Fruit fly (Drosophila melanogaster) whole organism, embryonic: ENCODE measurements around the gene CG43321.

Source experiments
- ATbp ChIP-seq: fragments of 200-800 bp; sonication (Bioruptor generic); optimal IDR thresholded peaks from 2 replicates; lab custom pipeline; 2017; ENCODE audit warnings: missing biosample characterization, mild to moderate bottlenecking, missing genetic modification characterization, missing genetic modification reagents
- B-H1 ChIP-seq: fragments of 200-800 bp; sonication (Bioruptor generic); IDR thresholded peaks from 3 replicates; pipeline ENCODE4 v1.3.6; 2022; ENCODE audit warnings: missing biosample characterization, missing genetic modification characterization
- B-H2 ChIP-seq: fragments of 200-800 bp; sonication (Bioruptor generic); optimal IDR thresholded peaks from 2 replicates; lab custom pipeline; 2018; ENCODE audit warnings: missing biosample characterization, mild to moderate bottlenecking, missing genetic modification characterization
- CG10959 ChIP-seq: fragments of 200-800 bp; sonication (Bioruptor generic); IDR thresholded peaks from 2 replicates; pipeline ENCODE4 v1.3.6; 2022; ENCODE audit warnings: missing biosample characterization, missing genetic modification characterization
- CG10979 ChIP-seq: fragments of 200-800 bp; sonication (Bioruptor generic); optimal IDR thresholded peaks from 2 replicates; lab custom pipeline; 2018; ENCODE audit warnings: missing biosample characterization, mild to moderate bottlenecking, missing genetic modification characterization, moderate library complexity
- CG11085 ChIP-seq: fragments of 200-800 bp; sonication (Bioruptor generic); IDR thresholded peaks from 2 replicates; pipeline ENCODE4 v1.3.6; 2022; ENCODE audit warnings: missing biosample characterization, missing genetic modification characterization
- CG11695 ChIP-seq: fragments of 200-800 bp; sonication (Bioruptor generic); IDR thresholded peaks from 3 replicates; pipeline ENCODE4 v1.3.6; 2022; ENCODE audit warnings: missing biosample characterization, missing genetic modification characterization
- CG11696 ChIP-seq: fragments of 200-800 bp; sonication (Bioruptor generic); IDR thresholded peaks from 2 replicates; pipeline ENCODE4 v1.3.6; 2022; ENCODE audit warnings: missing biosample characterization, missing genetic modification characterization
- CG12155 ChIP-seq: fragments of 200-800 bp; sonication (Bioruptor generic); optimal IDR thresholded peaks from 3 replicates; lab custom pipeline; 2016; ENCODE audit warnings: missing biosample characterization, missing genetic modification characterization
- CG12391 ChIP-seq: fragments of 200-800 bp; sonication (Bioruptor generic); optimal IDR thresholded peaks from 3 replicates; lab custom pipeline; 2018; ENCODE audit warnings: missing biosample characterization, mild to moderate bottlenecking, missing genetic modification characterization, moderate library complexity
- CG12942 ChIP-seq: fragments of 200-800 bp; sonication (Bioruptor generic); optimal IDR thresholded peaks from 3 replicates; lab custom pipeline; 2016; ENCODE audit warnings: missing biosample characterization, missing genetic modification characterization
- CG13123 ChIP-seq: fragments of 200-800 bp; sonication (Bioruptor generic); optimal IDR thresholded peaks from 2 replicates; lab custom pipeline; 2016; ENCODE audit warnings: missing biosample characterization, missing genetic modification characterization
- CG13894 ChIP-seq: fragments of 200-800 bp; sonication (Bioruptor generic); optimal IDR thresholded peaks from 3 replicates; lab custom pipeline; 2018; ENCODE audit warnings: missing biosample characterization, mild to moderate bottlenecking, missing genetic modification characterization, moderate library complexity
- CG17361 ChIP-seq: fragments of 200-800 bp; sonication (Bioruptor generic); IDR thresholded peaks from 3 replicates; pipeline ENCODE4 v1.3.6; 2022; ENCODE audit warnings: missing biosample characterization, missing genetic modification characterization
- CG2116 ChIP-seq: fragments of 200-800 bp; sonication (Bioruptor generic); optimal IDR thresholded peaks from 3 replicates; lab custom pipeline; 2018; ENCODE audit warnings: missing biosample characterization, mild to moderate bottlenecking, missing genetic modification characterization
- CG2199 ChIP-seq: fragments of 200-800 bp; sonication (Bioruptor generic); IDR thresholded peaks from 3 replicates; pipeline ENCODE4 v1.3.6; 2022; ENCODE audit warnings: missing biosample characterization, missing genetic modification characterization
- CG3065 ChIP-seq: fragments of 200-800 bp; sonication (Bioruptor generic); optimal IDR thresholded peaks from 2 replicates; lab custom pipeline; 2016; ENCODE audit warnings: missing biosample characterization, missing genetic modification characterization
- CG33557 ChIP-seq: fragments of 200-800 bp; sonication (Bioruptor generic); optimal IDR thresholded peaks from 2 replicates; lab custom pipeline; 2019; ENCODE audit warnings: missing biosample characterization, mild to moderate bottlenecking, missing genetic modification characterization, moderate library complexity
- CG3726 ChIP-seq: fragments of 200-800 bp; sonication (Bioruptor generic); IDR thresholded peaks from 3 replicates; pipeline ENCODE4, ENCODE4 v1.3.6; 2022; ENCODE audit warnings: missing biosample characterization, missing genetic modification characterization
- CG5180 ChIP-seq: fragments of 200-800 bp; sonication (Bioruptor generic); optimal IDR thresholded peaks from 3 replicates; lab custom pipeline; 2017; ENCODE audit warnings: missing biosample characterization, missing genetic modification characterization, mild to moderate bottlenecking, moderate library complexity, missing genetic modification reagents
- CG6854 ChIP-seq: fragments of 200-800 bp; sonication (Bioruptor generic); optimal IDR thresholded peaks from 3 replicates; lab custom pipeline; 2017; ENCODE audit warnings: missing biosample characterization, mild to moderate bottlenecking, missing genetic modification characterization
- CG7786 ChIP-seq: fragments of 200-800 bp; sonication (Bioruptor generic); optimal IDR thresholded peaks from 2 replicates; lab custom pipeline; 2016; ENCODE audit warnings: missing biosample characterization, missing genetic modification characterization
- CG8290 ChIP-seq, 3 experiments: fragments of 200-800 bp; sonication (Bioruptor generic); optimal IDR thresholded peaks; 2 replicates each; lab custom pipeline; 2016 to 2019; ENCODE audit warnings: missing biosample characterization in 3 of 3, missing genetic modification characterization in 3 of 3, mild to moderate bottlenecking in 2 of 3, moderate library complexity in 1 of 3
- CG8765 ChIP-seq: fragments of 200-800 bp; sonication (Bioruptor generic); IDR thresholded peaks from 2 replicates; pipeline ENCODE4 v1.3.6; 2022; ENCODE audit warnings: missing biosample characterization, missing genetic modification characterization
- CG9727 ChIP-seq: fragments of 200-800 bp; sonication (Bioruptor generic); optimal IDR thresholded peaks from 3 replicates; lab custom pipeline; 2017; ENCODE audit warnings: missing biosample characterization, mild to moderate bottlenecking, missing genetic modification characterization
- Elba2 ChIP-seq: fragments of 200-800 bp; sonication (Bioruptor generic); optimal IDR thresholded peaks from 3 replicates; lab custom pipeline; 2016; ENCODE audit warnings: missing biosample characterization, missing genetic modification characterization
- Ets97D ChIP-seq: fragments of 200-800 bp; sonication (Bioruptor generic); optimal IDR thresholded peaks from 3 replicates; lab custom pipeline; 2016; ENCODE audit warnings: missing biosample characterization, missing genetic modification characterization
- Fer3 ChIP-seq: fragments of 200-800 bp; sonication (Bioruptor generic); optimal IDR thresholded peaks from 2 replicates; lab custom pipeline; 2018; ENCODE audit warnings: missing biosample characterization, mild to moderate bottlenecking, missing genetic modification characterization, moderate library complexity
- HmgZ ChIP-seq: fragments of 200-800 bp; sonication (Bioruptor generic); optimal IDR thresholded peaks from 2 replicates; lab custom pipeline; 2018; ENCODE audit warnings: missing biosample characterization, mild to moderate bottlenecking, missing genetic modification characterization
- Jarid2 ChIP-seq: fragments of 200-800 bp; sonication (Bioruptor generic); optimal IDR thresholded peaks from 3 replicates; lab custom pipeline; 2017; ENCODE audit warnings: mild to moderate bottlenecking, missing biosample characterization, missing genetic modification reagents, missing genetic modification characterization
- Mad ChIP-seq: fragments of 200-800 bp; sonication (Bioruptor generic); optimal IDR thresholded peaks from 2 replicates; lab custom pipeline; 2016; ENCODE audit warnings: missing biosample characterization, missing genetic modification characterization
- Myb ChIP-seq: fragments of 200-800 bp; sonication (Bioruptor generic); optimal IDR thresholded peaks from 2 replicates; lab custom pipeline; 2016; ENCODE audit warnings: missing biosample characterization, missing genetic modification characterization
- NFAT ChIP-seq: fragments of 200-800 bp; sonication (Bioruptor generic); IDR thresholded peaks from 2 replicates; pipeline ENCODE4 v1.3.6; 2022; ENCODE audit warnings: missing biosample characterization, missing genetic modification characterization
- Opbp ChIP-seq: fragments of 200-800 bp; sonication (Bioruptor generic); IDR thresholded peaks from 3 replicates; pipeline ENCODE4 v1.3.6; 2022; ENCODE audit warnings: missing biosample characterization, missing genetic modification characterization; ENCODE audit not compliant: partially characterized antibody
- Rfx ChIP-seq: fragments of 200-800 bp; sonication (Bioruptor generic); IDR thresholded peaks from 2 replicates; pipeline ENCODE4 v1.3.6; 2022; ENCODE audit warnings: missing biosample characterization, missing genetic modification characterization
- caup ChIP-seq: fragments of 200-800 bp; sonication (Bioruptor generic); optimal IDR thresholded peaks from 3 replicates; lab custom pipeline; 2017; ENCODE audit warnings: missing biosample characterization, mild to moderate bottlenecking, missing genetic modification characterization, moderate library complexity; ENCODE audit not compliant: severe bottlenecking
- dysf ChIP-seq: fragments of 200-800 bp; sonication (Bioruptor generic); IDR thresholded peaks from 3 replicates; pipeline ENCODE4 v1.3.6; 2022; ENCODE audit warnings: missing biosample characterization, missing genetic modification characterization
- eve ChIP-seq, 2 experiments: fragments of >200 bp; optimal IDR thresholded peaks; 2 replicates each; lab custom pipeline; 2017; ENCODE audit warnings: missing biosample characterization in 2 of 2, missing genetic modification characterization in 2 of 2
- ftz-f1 ChIP-seq: fragments of 200-800 bp; sonication (Bioruptor generic); optimal IDR thresholded peaks from 2 replicates; lab custom pipeline; 2016; ENCODE audit warnings: missing biosample characterization, missing genetic modification characterization
- gem ChIP-seq: fragments of 200-800 bp; sonication (Bioruptor generic); optimal IDR thresholded peaks from 2 replicates; lab custom pipeline; 2019; ENCODE audit warnings: missing biosample characterization, mild to moderate bottlenecking, missing genetic modification characterization, moderate library complexity
- gsb ChIP-seq: fragments of 200-800 bp; sonication (Bioruptor generic); IDR thresholded peaks from 2 replicates; pipeline ENCODE4 v1.3.6; 2022; ENCODE audit warnings: missing biosample characterization, missing genetic modification characterization
- pum ChIP-seq: fragments of 200-800 bp; sonication (Bioruptor generic); optimal IDR thresholded peaks from 2 replicates; lab custom pipeline; 2016; ENCODE audit warnings: missing biosample characterization, missing genetic modification characterization
- schlank ChIP-seq: fragments of 200-800 bp; sonication (Bioruptor generic); optimal IDR thresholded peaks from 2 replicates; lab custom pipeline; 2018; ENCODE audit warnings: missing biosample characterization, mild to moderate bottlenecking, missing genetic modification characterization
- sisA ChIP-seq: fragments of 200-800 bp; sonication (Bioruptor generic); IDR thresholded peaks from 2 replicates; pipeline ENCODE4 v1.3.6; 2022; ENCODE audit warnings: missing biosample characterization, missing genetic modification characterization
- sqz ChIP-seq: fragments of 200-800 bp; sonication (Bioruptor generic); optimal IDR thresholded peaks from 3 replicates; lab custom pipeline; 2018; ENCODE audit warnings: missing biosample characterization, mild to moderate bottlenecking, missing genetic modification characterization
- tna ChIP-seq: fragments of 200-800 bp; sonication (Bioruptor generic); IDR thresholded peaks from 2 replicates; pipeline ENCODE4 v1.3.6; 2022; ENCODE audit warnings: missing biosample characterization, missing genetic modification characterization; ENCODE audit not compliant: partially characterized antibody
- trh ChIP-seq: fragments of 200-800 bp; sonication (Bioruptor generic); optimal IDR thresholded peaks from 2 replicates; lab custom pipeline; 2016; ENCODE audit warnings: missing biosample characterization, missing genetic modification characterization
- tup ChIP-seq: fragments of 200-800 bp; sonication (Bioruptor generic); optimal IDR thresholded peaks from 2 replicates; lab custom pipeline; 2016; ENCODE audit warnings: missing biosample characterization, mild to moderate bottlenecking, missing genetic modification characterization, moderate library complexity
- z ChIP-seq: fragments of 200-800 bp; sonication (Bioruptor generic); IDR thresholded peaks from 3 replicates; pipeline ENCODE4 v1.3.6; 2022; ENCODE audit warnings: missing biosample characterization, missing genetic modification characterization

Gene CG43321

dm6 chr2L:7056189-7056926 is 44.3 kb downstream of the CG43321 start, which contains the start of gene Mnn1 (continued):
- TF ChIP-seq dysf (GFP tag; lab: Robert Waterston, UW) = no peak
- TF ChIP-seq Rfx (GFP tag; lab: Robert Waterston, UW) = peak; percentile 72
- TF ChIP-seq CG33557 (GFP tag; lab: Kevin White, UChicago) = peak; percentile 11
- TF ChIP-seq schlank (tag; lab: Kevin White, UChicago) = no peak
- peak; percentile 96 for TF ChIP-seq Elba2 (GFP tag; lab: Kevin White, UChicago)
- peak; percentile 70 for TF ChIP-seq CG2116 (GFP tag; lab: Kevin White, UChicago)
- no peak for TF ChIP-seq gsb (GFP tag; lab: Robert Waterston, UW)
- TF ChIP-seq Opbp (GFP tag; lab: Robert Waterston, UW) = peak; percentile 57
- no peak for TF ChIP-seq eve (GFP tag; optimal IDR thresholded peaks at IDR 0.05; lab: Kevin White, UChicago)
- no peak for TF ChIP-seq CG8290 (GFP tag; optimal IDR thresholded peaks at IDR 0.05; lab: Kevin White, UChicago)
- TF ChIP-seq CG8290 (tag; optimal IDR thresholded peaks at IDR 0.05; lab: Kevin White, UChicago) = no peak
- no peak for TF ChIP-seq CG11696 (GFP tag; lab: Robert Waterston, UW)
- peak; percentile 64 for TF ChIP-seq ftz-f1 (GFP tag; lab: Kevin White, UChicago)
- TF ChIP-seq CG5180 (GFP tag; lab: Kevin White, UChicago) = no peak
- TF ChIP-seq CG3726 (GFP tag; lab: Robert Waterston, UW) = no peak
- TF ChIP-seq CG10959 = no peak
- no peak for TF ChIP-seq CG13894
- TF ChIP-seq CG12942 = peak; percentile 41
- no peak for TF ChIP-seq CG17361 (GFP tag; lab: Robert Waterston, UW)
- TF ChIP-seq B-H1 (GFP tag; lab: Robert Waterston, UW) = no peak
- peak; percentile 63 for TF ChIP-seq caup
- TF ChIP-seq CG10979 (tag; lab: Kevin White, UChicago) = peak; percentile 32
- TF ChIP-seq CG11085 (GFP tag; lab: Robert Waterston, UW) = no peak
- peak; percentile 76 for TF ChIP-seq B-H2
- no peak for TF ChIP-seq CG6854 (GFP tag; lab: Kevin White, UChicago)
- TF ChIP-seq Myb (GFP tag; lab: Kevin White, UChicago) = peak; percentile 69
- TF ChIP-seq CG12391 (tag; lab: Kevin White, UChicago) = peak; percentile 21
- peak; percentile 26; the same call in 1 of the 2 replicates for TF ChIP-seq tna (GFP tag; lab: Robert Waterston, UW)
- no peak for TF ChIP-seq tup (GFP tag; lab: Kevin White, UChicago)
- peak; percentile 3 for TF ChIP-seq CG3065 (GFP tag; lab: Kevin White, UChicago)
- no peak for TF ChIP-seq z (GFP tag; lab: Robert Waterston, UW)
- peak; percentile 93 for TF ChIP-seq sqz (GFP tag; lab: Kevin White, UChicago)
- TF ChIP-seq sisA = no peak
- peak; percentile 36 for TF ChIP-seq CG12155
- peak; percentile 19 for TF ChIP-seq pum (GFP tag; lab: Kevin White, UChicago)
- TF ChIP-seq CG2199 (GFP tag; lab: Robert Waterston, UW) = peak; percentile 26; the same call in 1 of the 3 replicates
- TF ChIP-seq CG8765 (GFP tag; lab: Robert Waterston, UW) = no peak
- peak; percentile 4 for TF ChIP-seq Mad (GFP tag; lab: Kevin White, UChicago)
- TF ChIP-seq gem (tag; lab: Kevin White, UChicago) = no peak
- TF ChIP-seq CG7786 (GFP tag; lab: Kevin White, UChicago) = peak; percentile 58
- TF ChIP-seq Jarid2 = no peak
- peak; percentile 89 for TF ChIP-seq HmgZ (tag; lab: Kevin White, UChicago)
- TF ChIP-seq Fer3 (tag; lab: Kevin White, UChicago) = peak; percentile 39
- TF ChIP-seq Ets97D (GFP tag; lab: Kevin White, UChicago) = peak; percentile 86
- TF ChIP-seq CG9727 (GFP tag; lab: Kevin White, UChicago) = no peak
- TF ChIP-seq CG13123 (GFP tag; lab: Kevin White, UChicago) = no peak
- peak; percentile 58 for TF ChIP-seq CG11695
- TF ChIP-seq trh (GFP tag; lab: Kevin White, UChicago) = no peak
- peak; percentile 22; the same call in 1 of the 2 replicates for TF ChIP-seq NFAT
- TF ChIP-seq ATbp = no peak
